Worm (Caenorhabditis elegans) whole organism, mixed stage, embryonic: Measurements from ENCODE around the gene F35C5.3.

Experiments
- M03D4.4 ChIP-seq: sonication (generic microtip); optimal IDR thresholded peaks from 2 replicates; lab custom pipeline; 2017; ENCODE audit warnings: mild to moderate bottlenecking, missing genetic modification characterization, missing compliant biosample characterization
- bed-3 ChIP-seq: fragments of 200-800 bp; sonication (Bioruptor generic); optimal IDR thresholded peaks from 3 replicates; lab custom pipeline; 2018; ENCODE audit warnings: mild to moderate bottlenecking, missing genetic modification characterization, moderate library complexity, missing compliant biosample characterization
- blmp-1 ChIP-seq: fragments of 150-350 bp; optimal IDR thresholded peaks from 2 replicates; lab custom pipeline; 2014; ENCODE audit warnings: missing biosample characterization, missing genetic modification characterization
- ceh-39 ChIP-seq: fragments of 150-350 bp; optimal IDR thresholded peaks from 2 replicates; lab custom pipeline; 2014; ENCODE audit warnings: missing biosample characterization, missing genetic modification characterization
- ceh-43 ChIP-seq: fragments of 200-800 bp; sonication (Bioruptor generic); optimal IDR thresholded peaks from 2 replicates; lab custom pipeline; 2018; ENCODE audit warnings: mild to moderate bottlenecking, missing genetic modification characterization, moderate library complexity, missing compliant biosample characterization
- ceh-83 ChIP-seq: fragments of 200-800 bp; sonication (Bioruptor generic); optimal IDR thresholded peaks from 2 replicates; lab custom pipeline; 2018; ENCODE audit warnings: mild to moderate bottlenecking, missing genetic modification characterization, missing compliant biosample characterization
- ces-1 ChIP-seq: fragments of 150-350 bp; optimal IDR thresholded peaks from 2 replicates; lab custom pipeline; 2014; ENCODE audit warnings: missing biosample characterization, missing genetic modification reagents, missing genetic modification characterization
- cnd-1 ChIP-seq: fragments of 200-800 bp; sonication (Bioruptor generic); optimal IDR thresholded peaks from 2 replicates; lab custom pipeline; 2018; ENCODE audit warnings: mild to moderate bottlenecking, missing genetic modification characterization, missing compliant biosample characterization
- drap-1 ChIP-seq: fragments of 200-800 bp; sonication (Bioruptor generic); optimal IDR thresholded peaks from 3 replicates; lab custom pipeline; 2018; ENCODE audit warnings: mild to moderate bottlenecking, missing genetic modification characterization, missing compliant biosample characterization
- elt-3 ChIP-seq: fragments of 150-350 bp; optimal IDR thresholded peaks from 2 replicates; lab custom pipeline; 2014; ENCODE audit warnings: missing biosample characterization, missing genetic modification characterization
- flh-1 ChIP-seq: fragments of 200-800 bp; sonication (Bioruptor generic); optimal IDR thresholded peaks from 2 replicates; lab custom pipeline; 2018; ENCODE audit warnings: mild to moderate bottlenecking, missing genetic modification characterization, moderate library complexity, missing compliant biosample characterization
- hlh-1 ChIP-seq: fragments of 150-350 bp; optimal IDR thresholded peaks from 2 replicates; lab custom pipeline; 2014; ENCODE audit warnings: missing biosample characterization, missing genetic modification reagents, missing genetic modification characterization
- lin-13 ChIP-seq: fragments of 150-350 bp; optimal IDR thresholded peaks from 2 replicates; lab custom pipeline; 2014; ENCODE audit warnings: missing biosample characterization, missing genetic modification characterization
- lin-32 ChIP-seq: fragments of 200-800 bp; sonication (Bioruptor generic); optimal IDR thresholded peaks from 2 replicates; lab custom pipeline; 2018; ENCODE audit warnings: mild to moderate bottlenecking, missing genetic modification characterization, missing compliant biosample characterization
- lsy-2 ChIP-seq: fragments of 150-350 bp; optimal IDR thresholded peaks from 2 replicates; lab custom pipeline; 2014; ENCODE audit warnings: missing biosample characterization, missing genetic modification characterization
- mab-5 ChIP-seq: fragments of 150-350 bp; optimal IDR thresholded peaks from 2 replicates; lab custom pipeline; 2014; ENCODE audit warnings: missing biosample characterization, missing genetic modification characterization
- mep-1 ChIP-seq: fragments of 150-350 bp; optimal IDR thresholded peaks from 2 replicates; lab custom pipeline; 2017; ENCODE audit warnings: missing biosample characterization, missing genetic modification reagents, missing genetic modification characterization, inconsistent platforms
- mls-2 ChIP-seq: sonication (generic microtip); optimal IDR thresholded peaks from 2 replicates; lab custom pipeline; 2016; ENCODE audit warnings: mild to moderate bottlenecking, missing genetic modification characterization, moderate library complexity, missing compliant biosample characterization
- nhr-12 ChIP-seq: fragments of 150-350 bp; optimal IDR thresholded peaks from 2 replicates; lab custom pipeline; 2014; ENCODE audit warnings: missing biosample characterization, missing genetic modification characterization
- nhr-2 ChIP-seq: fragments of 150-350 bp; optimal IDR thresholded peaks from 2 replicates; lab custom pipeline; 2014; ENCODE audit warnings: missing biosample characterization, missing genetic modification characterization
- nhr-237 ChIP-seq: fragments of 150-350 bp; optimal IDR thresholded peaks from 2 replicates; lab custom pipeline; 2014; ENCODE audit warnings: missing biosample characterization, missing genetic modification characterization
- nhr-28 ChIP-seq: fragments of 150-350 bp; optimal IDR thresholded peaks from 2 replicates; lab custom pipeline; 2014; ENCODE audit warnings: missing biosample characterization, missing genetic modification characterization
- nhr-76 ChIP-seq: sonication (generic microtip); optimal IDR thresholded peaks from 2 replicates; lab custom pipeline; 2017; ENCODE audit warnings: missing biosample characterization, missing genetic modification characterization
- pha-4 ChIP-seq: fragments of 150-350 bp; optimal IDR thresholded peaks from 2 replicates; lab custom pipeline; 2018; ENCODE audit warnings: missing biosample characterization, missing genetic modification reagents, missing genetic modification characterization
- sem-2 ChIP-seq: fragments of 200-800 bp; sonication (Bioruptor generic); optimal IDR thresholded peaks from 2 replicates; lab custom pipeline; 2018; ENCODE audit warnings: mild to moderate bottlenecking, missing genetic modification characterization, missing compliant biosample characterization
- snpc-4 ChIP-seq: fragments of 150-350 bp; optimal IDR thresholded peaks from 2 replicates; lab custom pipeline; 2014; ENCODE audit warnings: missing biosample characterization, missing genetic modification characterization
- tbx-8 ChIP-seq: fragments of 200-800 bp; sonication (Bioruptor generic); optimal IDR thresholded peaks from 2 replicates; lab custom pipeline; 2018; ENCODE audit warnings: mild to moderate bottlenecking, missing genetic modification characterization, moderate library complexity, missing compliant biosample characterization
- unc-120 ChIP-seq: sonication (generic microtip); optimal IDR thresholded peaks from 2 replicates; lab custom pipeline; 2017; ENCODE audit warnings: missing genetic modification characterization, missing compliant biosample characterization; ENCODE audit not compliant: poor library complexity, severe bottlenecking
- unc-39 ChIP-seq: fragments of 150-350 bp; optimal IDR thresholded peaks from 2 replicates; lab custom pipeline; 2014; ENCODE audit warnings: missing biosample characterization, missing genetic modification characterization
- zip-8 ChIP-seq: fragments of 150-350 bp; optimal IDR thresholded peaks from 2 replicates; lab custom pipeline; 2014; ENCODE audit warnings: missing biosample characterization, missing genetic modification characterization
- ztf-11 ChIP-seq: fragments of 150-350 bp; optimal IDR thresholded peaks from 2 replicates; lab custom pipeline; 2014; ENCODE audit warnings: missing biosample characterization, missing genetic modification characterization

The F35C5.3 gene

ce11 chrII:12866079-12866478, 22.5 kb upstream of the F35C5.3 start:
- TF ChIP-seq ceh-43 = no peak
- no peak for TF ChIP-seq unc-39
- TF ChIP-seq cnd-1 (tag; lab: Kevin White, UChicago) = no peak
- no peak for TF ChIP-seq lsy-2 (tag; lab: Kevin White, UChicago)
- no peak for TF ChIP-seq mab-5 (tag; lab: Kevin White, UChicago)
- TF ChIP-seq ceh-83 = no peak
- no peak for TF ChIP-seq elt-3

ce11 chrII:12878071-12878668, 10.4 kb upstream of the F35C5.3 start, which contains the start of gene gsy-1:
TSS of gene gsy-1 (minus strand) at chrII:12878121.
- TF ChIP-seq elt-3 (no peak), ceh-43 (no peak), pha-4 (tag; lab: Kevin White, UChicago) (no peak), ztf-11 (no peak), lin-13 (no peak), ceh-83 (no peak), ceh-39 (tag; lab: Kevin White, UChicago) (no peak), nhr-2 (tag; lab: Kevin White, UChicago) (no peak), zip-8 (tag; lab: Kevin White, UChicago) (no peak), blmp-1 (tag; lab: Kevin White, UChicago) (no peak), lin-32 (GFP tag; lab: Kevin White, UChicago) (no peak), snpc-4 (tag; lab: Kevin White, UChicago) (no peak)

- no peak for TF ChIP-seq lin-13
- no peak for TF ChIP-seq ces-1 (GFP tag; lab: Kevin White, UChicago)
- TF ChIP-seq nhr-2 (tag; lab: Kevin White, UChicago) = no peak
- no peak for TF ChIP-seq ceh-43
- no peak for TF ChIP-seq zip-8 (tag; lab: Kevin White, UChicago)
- no peak for TF ChIP-seq nhr-12 (tag; lab: Kevin White, UChicago)
- TF ChIP-seq elt-3 = no peak
- no peak for TF ChIP-seq blmp-1 (tag; lab: Kevin White, UChicago)
- TF ChIP-seq sem-2 = no peak
- no peak for TF ChIP-seq M03D4.4 (tag; lab: Kevin White, UChicago)
- TF ChIP-seq snpc-4 (tag; lab: Kevin White, UChicago) = no peak
- TF ChIP-seq mls-2 (tag; lab: Kevin White, UChicago) = no peak
- no peak for TF ChIP-seq bed-3
- no peak for TF ChIP-seq pha-4 (tag; lab: Kevin White, UChicago)
- no peak for TF ChIP-seq hlh-1 (tag; lab: Kevin White, UChicago)
- TF ChIP-seq mab-5 (tag; lab: Kevin White, UChicago) = no peak
- no peak for TF ChIP-seq lsy-2 (tag; lab: Kevin White, UChicago)
- no peak for TF ChIP-seq unc-120
Observed at ce11 chrII:12878697-12879096, 9.9 kb upstream of the F35C5.3 start.

ce11 chrII:12879758-12880157, 8.8 kb upstream of the F35C5.3 start:
- TF ChIP-seq lin-32 (GFP tag; lab: Kevin White, UChicago) (no peak), nhr-2 (tag; lab: Kevin White, UChicago) (no peak), unc-39 (no peak), nhr-76 (tag; lab: Kevin White, UChicago) (no peak), M03D4.4 (tag; lab: Kevin White, UChicago) (no peak)

- TF ChIP-seq ceh-83 = no peak
- TF ChIP-seq lin-32 (GFP tag; lab: Kevin White, UChicago) = no peak
- TF ChIP-seq ceh-43 = no peak
- no peak for TF ChIP-seq flh-1
- TF ChIP-seq nhr-28 (tag; lab: Kevin White, UChicago) = no peak
- TF ChIP-seq unc-120 = no peak
- TF ChIP-seq mab-5 (tag; lab: Kevin White, UChicago) = no peak
- no peak for TF ChIP-seq lin-13
- TF ChIP-seq M03D4.4 (tag; lab: Kevin White, UChicago) = no peak
- TF ChIP-seq sem-2 = no peak
- no peak for TF ChIP-seq tbx-8 (GFP tag; lab: Kevin White, UChicago)
- TF ChIP-seq mep-1 (tag; lab: Kevin White, UChicago) = no peak
- TF ChIP-seq pha-4 (tag; lab: Kevin White, UChicago) = no peak
- no peak for TF ChIP-seq snpc-4 (tag; lab: Kevin White, UChicago)
- no peak for TF ChIP-seq ces-1 (GFP tag; lab: Kevin White, UChicago)
- TF ChIP-seq nhr-237 (tag; lab: Kevin White, UChicago) = no peak
- no peak for TF ChIP-seq blmp-1 (tag; lab: Kevin White, UChicago)
- TF ChIP-seq drap-1 (GFP tag; lab: Kevin White, UChicago) = no peak
- no peak for TF ChIP-seq unc-39
Observed at ce11 chrII:12880406-12880805, 8.2 kb upstream of the F35C5.3 start, which contains the start of gene F35C5.1. TSS of gene F35C5.1 (plus strand) at chrII:12880804.
